Worm (Caenorhabditis elegans): Measurements from ENCODE around the gene srh-83.

ce11 chrV:7186599-7186998 lies 22.3 kb downstream of the srh-83 start:
- TF ChIP-seq W03F9.2 (tag; optimal IDR thresholded peaks at IDR 0.05) (no peak), dao-5 (tag; optimal IDR thresholded peaks at IDR 0.05) (no peak)
